Fruit fly (Drosophila melanogaster) S2 (cell line): ENCODE results near the gene CG32554.

Source experiments
- CG8478 ChIP-seq: fragments of >200 bp; optimal IDR thresholded peaks from 2 replicates; lab custom pipeline; 2018
- CTCF ChIP-seq, 2 experiments: fragments of >200 bp; optimal IDR thresholded peaks; 2 replicates each; lab custom pipeline; 2018

dm6 chrX:17836420-17836932 is 16.0 kb downstream of the CG32554 start:
- TF ChIP-seq CG8478 (lab: Kevin White, UChicago) (no peak), CTCF (optimal IDR thresholded peaks at IDR 0.05; lab: Kevin White, UChicago) (no peak)
